Fruit fly (Drosophila melanogaster): ENCODE data around the gene smp-30.

smp-30 gene

DNA sequence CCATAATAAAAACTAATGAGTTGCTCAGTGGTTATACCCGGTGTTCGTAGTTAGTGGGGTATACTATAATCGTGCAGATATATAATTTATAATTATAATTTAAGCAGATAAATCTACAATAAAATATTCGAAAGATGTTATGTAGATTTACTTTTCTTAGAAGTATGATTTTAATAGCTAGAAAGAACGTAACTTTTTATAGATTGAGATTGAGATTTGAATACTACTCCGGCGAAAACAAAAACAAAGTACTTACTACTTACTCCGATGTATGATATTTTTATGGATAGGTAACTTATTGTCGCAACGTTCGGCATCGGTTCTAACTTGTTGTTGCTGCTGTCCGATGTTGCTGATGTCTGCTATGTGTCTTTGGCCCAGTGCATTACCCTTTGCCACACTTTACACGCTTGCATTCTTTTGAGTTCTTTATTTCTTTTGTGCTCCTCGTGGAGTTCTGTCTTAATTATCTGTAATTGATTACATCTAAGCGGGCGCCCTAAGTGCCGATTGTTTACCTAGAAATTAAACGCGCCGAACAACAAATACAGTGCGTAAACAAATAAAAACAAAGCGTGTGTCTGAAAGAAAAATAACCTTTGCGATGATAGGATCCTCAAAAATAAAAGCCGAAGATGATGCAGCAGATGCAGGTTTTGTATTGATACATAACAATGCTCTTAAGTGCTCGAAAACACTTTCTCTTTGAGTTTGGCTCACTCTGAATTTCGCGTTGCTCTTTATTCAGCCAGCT, 2.5 kb downstream of the smp-30 start (continued):
- no peak for TF ChIP-seq kah (GFP tag; optimal IDR thresholded peaks at IDR 0.05)
- no peak for TF ChIP-seq CG33213 (GFP tag; optimal IDR thresholded peaks at IDR 0.05)
- peak; percentile 38 for TF ChIP-seq Blimp-1 (GFP tag; optimal IDR thresholded peaks at IDR 0.05)
- TF ChIP-seq Nf-YC (tag; optimal IDR thresholded peaks at IDR 0.05) = no peak
- no peak for TF ChIP-seq CG7987 (GFP tag; optimal IDR thresholded peaks at IDR 0.05)
- no peak for TF ChIP-seq CG18476 (GFP tag; optimal IDR thresholded peaks at IDR 0.05)
- peak; percentile 49 for TF ChIP-seq fd102C (GFP tag; optimal IDR thresholded peaks at IDR 0.05)
- TF ChIP-seq zfh1 (GFP tag; IDR thresholded peaks at IDR 0.05) = peak; percentile 33; the same call in 1 of the 3 replicates
- TF ChIP-seq pzg (GFP tag; optimal IDR thresholded peaks at IDR 0.05) = no peak
- TF ChIP-seq Xrp1 (GFP tag; IDR thresholded peaks at IDR 0.05) = 0 out of 2 replicates have a peak, but pooled peaks have one; percentile 24
- no peak for TF ChIP-seq CG7839 (tag; optimal IDR thresholded peaks at IDR 0.05)
- no peak for TF ChIP-seq jing (GFP tag; optimal IDR thresholded peaks at IDR 0.05)
- no peak for TF ChIP-seq HLH54F (GFP tag; optimal IDR thresholded peaks at IDR 0.05)
- TF ChIP-seq CG43689 (GFP tag; IDR thresholded peaks at IDR 0.05) = no peak
- TF ChIP-seq CG12659 (GFP tag; optimal IDR thresholded peaks at IDR 0.05) = no peak
- TF ChIP-seq pros (GFP tag; optimal IDR thresholded peaks at IDR 0.05) = no peak
- no peak for TF ChIP-seq sug (tag; optimal IDR thresholded peaks at IDR 0.05)
- no peak for TF ChIP-seq NfI (GFP tag; optimal IDR thresholded peaks at IDR 0.05)
- TF ChIP-seq lbe (GFP tag; optimal IDR thresholded peaks at IDR 0.05) = no peak
- TF ChIP-seq CkIIα-i1 (GFP tag; IDR thresholded peaks at IDR 0.05) = no peak
- no peak for TF ChIP-seq otp (GFP tag; IDR thresholded peaks at IDR 0.05)
- TF ChIP-seq CG17385 (GFP tag; optimal IDR thresholded peaks at IDR 0.05) = no peak
- TF ChIP-seq Med (GFP tag) = no peak
- TF ChIP-seq CG2678 (tag; optimal IDR thresholded peaks at IDR 0.05) = peak; percentile 41
- TF ChIP-seq CG6813 (GFP tag; optimal IDR thresholded peaks at IDR 0.05) = no peak
- TF ChIP-seq CG31441 (GFP tag; IDR thresholded peaks at IDR 0.05) = peak; percentile 37; the same call in 1 of the 2 replicates
- TF ChIP-seq HLH4C (GFP tag; IDR thresholded peaks at IDR 0.05; ENCODE audit: partially characterized antibody) = no peak
- TF ChIP-seq unc-4 (GFP tag; IDR thresholded peaks at IDR 0.05; ENCODE audit: partially characterized antibody) = no peak
- peak; percentile 48 for TF ChIP-seq zen (tag; optimal IDR thresholded peaks at IDR 0.05)
- TF ChIP-seq Vsx1 (GFP tag; optimal IDR thresholded peaks at IDR 0.05) = no peak
- no peak for TF ChIP-seq CG5953 (GFP tag; IDR thresholded peaks at IDR 0.05)
- TF ChIP-seq CG17361 (GFP tag; IDR thresholded peaks at IDR 0.05) = peak; percentile 45; the same call in 1 of the 3 replicates
- no peak for TF ChIP-seq CG4404 (GFP tag; IDR thresholded peaks at IDR 0.05)
- no peak for TF ChIP-seq gsb (GFP tag; IDR thresholded peaks at IDR 0.05)
- no peak for TF ChIP-seq oc (tag; optimal IDR thresholded peaks at IDR 0.05)
- TF ChIP-seq crc (GFP tag; optimal IDR thresholded peaks at IDR 0.05) = no peak
- TF ChIP-seq Sox100B (GFP tag; optimal IDR thresholded peaks at IDR 0.05) = peak; percentile 2
- TF ChIP-seq Dad (GFP tag; optimal IDR thresholded peaks at IDR 0.05) = no peak
- TF ChIP-seq corto (GFP tag; optimal IDR thresholded peaks at IDR 0.05) = no peak
- TF ChIP-seq tll (GFP tag; optimal IDR thresholded peaks at IDR 0.05) = no peak
- TF ChIP-seq en (GFP tag; optimal IDR thresholded peaks at IDR 0.05) = peak; percentile 7
- no peak for TF ChIP-seq Sox102F (GFP tag; optimal IDR thresholded peaks at IDR 0.05)
- TF ChIP-seq MBD-R2 (GFP tag; IDR thresholded peaks at IDR 0.05) = no peak
- TF ChIP-seq ac (GFP tag; optimal IDR thresholded peaks at IDR 0.05) = peak; percentile 38
- TF ChIP-seq CG2202 (tag; optimal IDR thresholded peaks at IDR 0.05) = peak; percentile 34
- peak; percentile 7 for TF ChIP-seq CG1603 (tag; optimal IDR thresholded peaks at IDR 0.05)
- no peak for TF ChIP-seq NC2β (GFP tag; optimal IDR thresholded peaks at IDR 0.05)
- TF ChIP-seq Nf-YA (GFP tag; IDR thresholded peaks at IDR 0.05) = no peak
- TF ChIP-seq CG10366 (GFP tag; IDR thresholded peaks at IDR 0.05) = no peak

All from whole organism, embryonic.